Fruit fly (Drosophila melanogaster) whole organism, prepupa: ENCODE measurements around the gene CG5776.
A peak's percentile ranks its signal among the peaks of the same experiment; 100 is the strongest.

Experiments used
- Ets21C ChIP-seq: fragments of 200-800 bp; sonication (Bioruptor generic); optimal IDR thresholded peaks from 3 replicates; lab custom pipeline; 2016; ENCODE audit warnings: missing biosample characterization, missing genetic modification characterization
- fkh ChIP-seq: fragments of 200-800 bp; sonication (Bioruptor generic); optimal IDR thresholded peaks from 3 replicates; lab custom pipeline; 2017; ENCODE audit warnings: missing biosample characterization, mild to moderate bottlenecking, missing genetic modification characterization, moderate library complexity

- TF ChIP-seq fkh (GFP tag; lab: Kevin White, UChicago) (peak; percentile 49), Ets21C (GFP tag; lab: Kevin White, UChicago) (peak; percentile 50)
Measured at dm6 chr2L:12704418-12704920, at the start of gene CG5776, which contains the start of gene spict.
